Worm (Caenorhabditis elegans) whole organism, late embryonic: ENCODE results near the gene mog-5.

ENCODE experiments used
- K09A11.1 ChIP-seq: sonication (generic microtip); optimal IDR thresholded peaks from 2 replicates; lab custom pipeline; 2017; ENCODE audit warnings: antibody characterized with exemption, mild to moderate bottlenecking, missing genetic modification characterization, missing compliant biosample characterization; ENCODE audit not compliant: insufficient read depth
- nhr-11 ChIP-seq: fragments of 150-350 bp; optimal IDR thresholded peaks from 2 replicates; lab custom pipeline; 2014; ENCODE audit warnings: missing biosample characterization, missing genetic modification characterization
- pha-2 ChIP-seq: sonication (generic microtip); optimal IDR thresholded peaks from 2 replicates; lab custom pipeline; 2017; ENCODE audit warnings: mild to moderate bottlenecking, missing genetic modification characterization, missing compliant biosample characterization
- zip-5 ChIP-seq: sonication (generic microtip); optimal IDR thresholded peaks from 2 replicates; lab custom pipeline; 2016; ENCODE audit warnings: missing genetic modification characterization, missing compliant biosample characterization

- TF ChIP-seq K09A11.1 (no peak), nhr-11 (no peak), zip-5 (tag; lab: Kevin White, UChicago) (no peak), pha-2 (no peak)
Observed at ce11 chrII:5417905-5418304, 18.6 kb downstream of the mog-5 start.
